Worm (Caenorhabditis elegans) whole organism, mixed stage, embryonic: ENCODE data around the gene noa-1.

ENCODE experiments used
- M03D4.4 ChIP-seq: sonication (generic microtip); optimal IDR thresholded peaks from 2 replicates; lab custom pipeline; 2017; ENCODE audit warnings: mild to moderate bottlenecking, missing genetic modification characterization, missing compliant biosample characterization
- bed-3 ChIP-seq: fragments of 200-800 bp; sonication (Bioruptor generic); optimal IDR thresholded peaks from 3 replicates; lab custom pipeline; 2018; ENCODE audit warnings: mild to moderate bottlenecking, missing genetic modification characterization, moderate library complexity, missing compliant biosample characterization
- blmp-1 ChIP-seq: fragments of 150-350 bp; optimal IDR thresholded peaks from 2 replicates; lab custom pipeline; 2014; ENCODE audit warnings: missing biosample characterization, missing genetic modification characterization
- ceh-39 ChIP-seq: fragments of 150-350 bp; optimal IDR thresholded peaks from 2 replicates; lab custom pipeline; 2014; ENCODE audit warnings: missing biosample characterization, missing genetic modification characterization
- ceh-43 ChIP-seq: fragments of 200-800 bp; sonication (Bioruptor generic); optimal IDR thresholded peaks from 2 replicates; lab custom pipeline; 2018; ENCODE audit warnings: mild to moderate bottlenecking, missing genetic modification characterization, moderate library complexity, missing compliant biosample characterization
- ceh-83 ChIP-seq: fragments of 200-800 bp; sonication (Bioruptor generic); optimal IDR thresholded peaks from 2 replicates; lab custom pipeline; 2018; ENCODE audit warnings: mild to moderate bottlenecking, missing genetic modification characterization, missing compliant biosample characterization
- ces-1 ChIP-seq: fragments of 150-350 bp; optimal IDR thresholded peaks from 2 replicates; lab custom pipeline; 2014; ENCODE audit warnings: missing biosample characterization, missing genetic modification reagents, missing genetic modification characterization
- cnd-1 ChIP-seq: fragments of 200-800 bp; sonication (Bioruptor generic); optimal IDR thresholded peaks from 2 replicates; lab custom pipeline; 2018; ENCODE audit warnings: mild to moderate bottlenecking, missing genetic modification characterization, missing compliant biosample characterization
- drap-1 ChIP-seq: fragments of 200-800 bp; sonication (Bioruptor generic); optimal IDR thresholded peaks from 3 replicates; lab custom pipeline; 2018; ENCODE audit warnings: mild to moderate bottlenecking, missing genetic modification characterization, missing compliant biosample characterization
- elt-1 ChIP-seq: sonication (generic microtip); optimal IDR thresholded peaks from 2 replicates; lab custom pipeline; 2017; ENCODE audit warnings: missing genetic modification characterization, mild to moderate bottlenecking, missing compliant biosample characterization, antibody characterized with exemption, moderate library complexity, borderline replicate concordance; ENCODE audit not compliant: insufficient read depth
- flh-1 ChIP-seq: fragments of 200-800 bp; sonication (Bioruptor generic); optimal IDR thresholded peaks from 2 replicates; lab custom pipeline; 2018; ENCODE audit warnings: mild to moderate bottlenecking, missing genetic modification characterization, moderate library complexity, missing compliant biosample characterization
- hlh-1 ChIP-seq: fragments of 150-350 bp; optimal IDR thresholded peaks from 2 replicates; lab custom pipeline; 2014; ENCODE audit warnings: missing biosample characterization, missing genetic modification reagents, missing genetic modification characterization
- lin-13 ChIP-seq: fragments of 150-350 bp; optimal IDR thresholded peaks from 2 replicates; lab custom pipeline; 2014; ENCODE audit warnings: missing biosample characterization, missing genetic modification characterization
- lin-32 ChIP-seq: fragments of 200-800 bp; sonication (Bioruptor generic); optimal IDR thresholded peaks from 2 replicates; lab custom pipeline; 2018; ENCODE audit warnings: mild to moderate bottlenecking, missing genetic modification characterization, missing compliant biosample characterization
- lsy-2 ChIP-seq: fragments of 150-350 bp; optimal IDR thresholded peaks from 2 replicates; lab custom pipeline; 2014; ENCODE audit warnings: missing biosample characterization, missing genetic modification characterization
- mab-5 ChIP-seq: fragments of 150-350 bp; optimal IDR thresholded peaks from 2 replicates; lab custom pipeline; 2014; ENCODE audit warnings: missing biosample characterization, missing genetic modification characterization
- mep-1 ChIP-seq: fragments of 150-350 bp; optimal IDR thresholded peaks from 2 replicates; lab custom pipeline; 2017; ENCODE audit warnings: missing biosample characterization, missing genetic modification reagents, missing genetic modification characterization, inconsistent platforms
- mls-2 ChIP-seq: sonication (generic microtip); optimal IDR thresholded peaks from 2 replicates; lab custom pipeline; 2016; ENCODE audit warnings: mild to moderate bottlenecking, missing genetic modification characterization, moderate library complexity, missing compliant biosample characterization
- nhr-12 ChIP-seq: fragments of 150-350 bp; optimal IDR thresholded peaks from 2 replicates; lab custom pipeline; 2014; ENCODE audit warnings: missing biosample characterization, missing genetic modification characterization
- nhr-2 ChIP-seq: fragments of 150-350 bp; optimal IDR thresholded peaks from 2 replicates; lab custom pipeline; 2014; ENCODE audit warnings: missing biosample characterization, missing genetic modification characterization
- nhr-237 ChIP-seq: fragments of 150-350 bp; optimal IDR thresholded peaks from 2 replicates; lab custom pipeline; 2014; ENCODE audit warnings: missing biosample characterization, missing genetic modification characterization
- nhr-28 ChIP-seq: fragments of 150-350 bp; optimal IDR thresholded peaks from 2 replicates; lab custom pipeline; 2014; ENCODE audit warnings: missing biosample characterization, missing genetic modification characterization
- nhr-76 ChIP-seq: sonication (generic microtip); optimal IDR thresholded peaks from 2 replicates; lab custom pipeline; 2017; ENCODE audit warnings: missing biosample characterization, missing genetic modification characterization
- pha-4 ChIP-seq: fragments of 150-350 bp; optimal IDR thresholded peaks from 2 replicates; lab custom pipeline; 2018; ENCODE audit warnings: missing biosample characterization, missing genetic modification reagents, missing genetic modification characterization
- sem-2 ChIP-seq: fragments of 200-800 bp; sonication (Bioruptor generic); optimal IDR thresholded peaks from 2 replicates; lab custom pipeline; 2018; ENCODE audit warnings: mild to moderate bottlenecking, missing genetic modification characterization, missing compliant biosample characterization
- snpc-4 ChIP-seq: fragments of 150-350 bp; optimal IDR thresholded peaks from 2 replicates; lab custom pipeline; 2014; ENCODE audit warnings: missing biosample characterization, missing genetic modification characterization
- sptf-1 ChIP-seq: sonication (generic microtip); optimal IDR thresholded peaks from 2 replicates; lab custom pipeline; 2017; ENCODE audit warnings: mild to moderate bottlenecking, missing genetic modification characterization, moderate library complexity, missing compliant biosample characterization
- tbx-8 ChIP-seq: fragments of 200-800 bp; sonication (Bioruptor generic); optimal IDR thresholded peaks from 2 replicates; lab custom pipeline; 2018; ENCODE audit warnings: mild to moderate bottlenecking, missing genetic modification characterization, moderate library complexity, missing compliant biosample characterization
- unc-39 ChIP-seq: fragments of 150-350 bp; optimal IDR thresholded peaks from 2 replicates; lab custom pipeline; 2014; ENCODE audit warnings: missing biosample characterization, missing genetic modification characterization
- unc-62 ChIP-seq: fragments of 150-350 bp; optimal IDR thresholded peaks from 2 replicates; lab custom pipeline; 2014; ENCODE audit warnings: missing biosample characterization, missing genetic modification reagents, missing genetic modification characterization
- zip-8 ChIP-seq: fragments of 150-350 bp; optimal IDR thresholded peaks from 2 replicates; lab custom pipeline; 2014; ENCODE audit warnings: missing biosample characterization, missing genetic modification characterization

Gene noa-1

ce11 chrII:13542991-13543390, 2.1 kb upstream of the noa-1 start:
- no peak for TF ChIP-seq nhr-12
- no peak for TF ChIP-seq mls-2 (tag; lab: Kevin White, UChicago)
- no peak for TF ChIP-seq bed-3 (GFP tag; lab: Kevin White, UChicago)
- TF ChIP-seq mab-5 (tag; lab: Kevin White, UChicago): no peak
- TF ChIP-seq mep-1 (tag; lab: Kevin White, UChicago): no peak
- TF ChIP-seq lsy-2: no peak
- TF ChIP-seq zip-8 (tag; lab: Kevin White, UChicago): no peak
- no peak for TF ChIP-seq blmp-1
- no peak for TF ChIP-seq elt-1

- TF ChIP-seq pha-4: no peak
- no peak for TF ChIP-seq nhr-28
- no peak for TF ChIP-seq nhr-12
- no peak for TF ChIP-seq drap-1 (GFP tag; lab: Kevin White, UChicago)
- no peak for TF ChIP-seq sem-2
- no peak for TF ChIP-seq mep-1 (tag; lab: Kevin White, UChicago)
- TF ChIP-seq mab-5 (tag; lab: Kevin White, UChicago): no peak
- no peak for TF ChIP-seq unc-62 (GFP tag; lab: Kevin White, UChicago)
- TF ChIP-seq ces-1: no peak
- TF ChIP-seq blmp-1: no peak
- no peak for TF ChIP-seq unc-39 (tag; lab: Kevin White, UChicago)
- no peak for TF ChIP-seq lsy-2
- TF ChIP-seq bed-3 (GFP tag; lab: Kevin White, UChicago): no peak
These were observed 9.7 kb downstream of the noa-1 start, which contains the start of gene snx-14 for ce11 chrII:13531118-13531517. Gene snx-14, minus strand, starts transcription at chrII:13531218.

DNA sequence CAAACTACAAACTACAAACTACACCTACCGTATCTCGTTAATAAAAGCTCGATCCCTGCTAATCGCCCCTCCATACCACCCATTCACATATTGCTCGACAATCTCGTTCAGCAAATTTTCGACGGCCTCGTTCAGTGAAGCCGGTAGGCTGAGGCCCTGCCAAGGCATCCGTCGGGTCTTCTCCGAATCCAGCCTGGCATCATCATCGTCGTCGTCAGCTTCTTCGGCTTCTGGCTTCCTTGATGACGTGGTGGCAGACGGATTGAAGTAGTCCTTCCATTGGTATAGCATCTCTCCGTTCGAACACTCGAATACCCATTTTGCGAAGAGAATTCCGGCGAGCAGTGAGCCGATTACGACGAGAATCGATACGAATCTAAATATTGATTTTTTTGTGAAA, 10.2 kb downstream of the noa-1 start:
- TF ChIP-seq snpc-4 (tag; lab: Kevin White, UChicago) (no peak), lin-32 (GFP tag; lab: Kevin White, UChicago) (no peak), bed-3 (GFP tag; lab: Kevin White, UChicago) (no peak), ceh-39 (no peak), lin-13 (tag; lab: Kevin White, UChicago) (no peak), ceh-83 (GFP tag; lab: Kevin White, UChicago) (no peak), nhr-2 (no peak), nhr-237 (no peak), unc-39 (tag; lab: Kevin White, UChicago) (no peak), flh-1 (GFP tag; lab: Kevin White, UChicago) (no peak), ceh-43 (no peak), sem-2 (no peak), hlh-1 (no peak), M03D4.4 (tag; lab: Kevin White, UChicago) (no peak), blmp-1 (no peak), zip-8 (tag; lab: Kevin White, UChicago) (no peak), pha-4 (no peak)

DNA sequence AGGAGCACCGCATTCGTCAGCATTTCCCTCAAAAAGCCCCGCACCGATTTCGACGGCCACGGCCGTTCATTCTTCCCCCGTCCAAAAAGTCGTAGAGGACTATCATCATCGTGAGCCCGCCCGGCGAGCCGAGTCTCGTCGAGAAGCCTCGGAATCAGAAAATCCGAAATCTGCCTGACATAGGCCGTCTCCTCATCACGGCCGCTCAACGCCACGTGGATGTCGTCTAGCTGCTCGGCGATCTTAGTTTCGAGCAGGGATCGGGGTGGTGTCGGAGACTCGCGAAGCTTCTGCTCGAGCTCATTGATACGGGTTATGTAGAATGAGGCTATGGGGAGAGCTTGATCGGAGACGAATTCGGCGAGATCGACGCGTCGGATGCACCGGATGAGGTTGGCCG, 11.7 kb downstream of the noa-1 start:
- TF ChIP-seq bed-3 (GFP tag; lab: Kevin White, UChicago) (no peak), cnd-1 (tag; lab: Kevin White, UChicago) (no peak), M03D4.4 (tag; lab: Kevin White, UChicago) (no peak), snpc-4 (tag; lab: Kevin White, UChicago) (no peak), elt-1 (no peak), blmp-1 (no peak), mab-5 (tag; lab: Kevin White, UChicago) (no peak), nhr-28 (no peak), mls-2 (tag; lab: Kevin White, UChicago) (no peak), nhr-76 (tag; lab: Kevin White, UChicago) (no peak), unc-62 (GFP tag; lab: Kevin White, UChicago) (no peak), nhr-2 (no peak), lin-32 (GFP tag; lab: Kevin White, UChicago) (no peak), mep-1 (tag; lab: Kevin White, UChicago) (no peak), lsy-2 (no peak), lin-13 (tag; lab: Kevin White, UChicago) (no peak), tbx-8 (GFP tag; lab: Kevin White, UChicago) (no peak)

DNA sequence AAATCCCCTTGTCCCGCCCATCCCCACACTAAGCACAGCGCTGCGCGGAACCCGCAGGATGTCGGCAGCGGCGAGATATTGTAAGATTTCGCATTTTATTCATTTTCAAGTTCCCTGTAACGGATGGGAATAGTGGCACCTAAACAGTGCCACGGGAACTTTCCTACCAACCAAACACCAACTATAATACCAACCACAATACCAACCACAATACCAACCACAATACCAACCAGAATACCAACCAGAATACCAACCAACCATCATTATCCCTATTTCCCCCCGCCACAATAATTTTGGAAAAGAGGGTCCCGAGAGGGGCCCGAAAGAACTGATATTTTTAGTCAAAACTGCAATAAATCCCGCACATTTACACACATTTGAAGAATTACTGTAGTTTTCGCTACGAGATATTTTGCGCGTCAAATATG, 18.9 kb downstream of the noa-1 start:
- TF ChIP-seq cnd-1 (tag; lab: Kevin White, UChicago): peak; percentile 4
- no peak for TF ChIP-seq mab-5 (tag; lab: Kevin White, UChicago)

DNA sequence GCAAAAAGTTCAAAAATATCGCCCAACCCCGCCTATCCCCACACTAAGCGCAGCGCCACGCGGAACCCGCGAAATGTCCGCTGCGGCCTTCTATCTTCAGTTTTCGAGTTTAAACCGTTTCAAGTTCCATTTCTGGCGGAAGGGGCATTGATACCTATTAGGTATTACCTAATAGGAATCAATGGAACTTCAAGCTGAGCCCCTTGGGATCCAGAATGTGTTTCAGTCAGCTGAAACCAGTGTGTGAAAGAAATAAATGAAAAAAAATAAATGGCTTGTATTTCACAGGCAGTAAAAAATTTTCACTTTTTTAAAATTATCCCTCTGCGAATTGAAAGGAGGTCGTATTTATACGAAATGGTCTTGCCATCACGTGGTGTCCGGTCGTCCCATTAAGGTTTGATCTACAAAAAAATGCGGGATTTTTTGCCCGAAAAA, 19.7 kb downstream of the noa-1 start:
- TF ChIP-seq sptf-1 (tag; lab: Kevin White, UChicago) (no peak), blmp-1 (no peak), lin-13 (tag; lab: Kevin White, UChicago) (no peak)
- TF ChIP-seq, all 35 proteins: peak for 0
